Worm (Caenorhabditis elegans) whole organism, L3 larva: ENCODE measurements around the gene gipc-2.

Experiments
- R02D3.7 ChIP-seq: fragments of 150-350 bp; optimal IDR thresholded peaks from 2 replicates; lab custom pipeline; 2014; ENCODE audit warnings: missing biosample characterization, missing genetic modification characterization
- aly-2 ChIP-seq: fragments of 150-350 bp; optimal IDR thresholded peaks from 2 replicates; lab custom pipeline; 2014; ENCODE audit warnings: missing biosample characterization, missing genetic modification characterization
- ama-1 ChIP-seq: fragments of 150-350 bp; optimal IDR thresholded peaks from 2 replicates; lab custom pipeline; 2018
- ceh-16 ChIP-seq: sonication (generic microtip); optimal IDR thresholded peaks from 2 replicates; lab custom pipeline; 2017; ENCODE audit warnings: missing biosample characterization, missing genetic modification characterization
- ceh-28 ChIP-seq: fragments of 150-350 bp; optimal IDR thresholded peaks from 2 replicates; lab custom pipeline; 2014; ENCODE audit warnings: missing biosample characterization, missing genetic modification reagents, missing genetic modification characterization
- ceh-82 ChIP-seq: fragments of 150-350 bp; optimal IDR thresholded peaks from 2 replicates; lab custom pipeline; 2014; ENCODE audit warnings: missing biosample characterization, missing genetic modification characterization
- ceh-9 ChIP-seq: sonication (generic microtip); optimal IDR thresholded peaks from 2 replicates; lab custom pipeline; 2018; ENCODE audit warnings: missing biosample characterization, missing genetic modification characterization
- egl-27 ChIP-seq: sonication (generic microtip); optimal IDR thresholded peaks from 4 replicates; lab custom pipeline; 2017; ENCODE audit warnings: missing biosample characterization, missing genetic modification reagents, missing genetic modification characterization
- elt-1 ChIP-seq: fragments of 150-350 bp; optimal IDR thresholded peaks from 2 replicates; lab custom pipeline; 2014; ENCODE audit warnings: missing biosample characterization, missing genetic modification characterization
- elt-2 ChIP-seq: sonication (generic microtip); optimal IDR thresholded peaks from 2 replicates; lab custom pipeline; 2016; ENCODE audit warnings: missing genetic modification reagents, mild to moderate bottlenecking, missing genetic modification characterization, missing compliant biosample characterization
- elt-3 ChIP-seq, 3 experiments: fragments of 150-350 bp in 1 of 3; sonication (generic microtip) in 2 of 3; optimal IDR thresholded peaks; 2 replicates in 2 of 3; 4 replicates in 1 of 3; lab custom pipeline; 2014 to 2017; ENCODE audit warnings: missing biosample characterization in 3 of 3, missing genetic modification characterization in 3 of 3
- fkh-10 ChIP-seq: sonication (generic microtip); optimal IDR thresholded peaks from 2 replicates; lab custom pipeline; 2017; ENCODE audit warnings: missing biosample characterization, missing genetic modification reagents, missing genetic modification characterization
- fkh-2 ChIP-seq: fragments of 150-350 bp; optimal IDR thresholded peaks from 2 replicates; lab custom pipeline; 2014; ENCODE audit warnings: missing biosample characterization, missing genetic modification reagents, missing genetic modification characterization
- fos-1 ChIP-seq: fragments of 150-350 bp; optimal IDR thresholded peaks from 2 replicates; lab custom pipeline; 2014; ENCODE audit warnings: missing biosample characterization, missing genetic modification characterization
- hmg-11 ChIP-seq: sonication (generic microtip); optimal IDR thresholded peaks from 2 replicates; lab custom pipeline; 2016; ENCODE audit warnings: missing genetic modification characterization, missing compliant biosample characterization
- jun-1 ChIP-seq: fragments of 150-350 bp; optimal IDR thresholded peaks from 2 replicates; lab custom pipeline; 2014; ENCODE audit warnings: missing biosample characterization, missing genetic modification reagents, missing genetic modification characterization
- lin-15B ChIP-seq: fragments of 150-350 bp; optimal IDR thresholded peaks from 2 replicates; lab custom pipeline; 2014; ENCODE audit warnings: missing biosample characterization, missing genetic modification characterization
- lin-39 ChIP-seq: fragments of 150-350 bp; optimal IDR thresholded peaks from 2 replicates; lab custom pipeline; 2018; ENCODE audit warnings: missing biosample characterization, missing genetic modification reagents, missing genetic modification characterization
- lsy-12 ChIP-seq: sonication (generic microtip); optimal IDR thresholded peaks from 2 replicates; lab custom pipeline; 2016; ENCODE audit warnings: mild to moderate bottlenecking, missing genetic modification characterization, missing compliant biosample characterization
- mdl-1 ChIP-seq: fragments of 150-350 bp; optimal IDR thresholded peaks from 2 replicates; lab custom pipeline; 2014; ENCODE audit warnings: missing biosample characterization, missing genetic modification characterization
- nfya-1 ChIP-seq: sonication (generic microtip); optimal IDR thresholded peaks from 2 replicates; lab custom pipeline; 2017; ENCODE audit warnings: missing genetic modification characterization, mild to moderate bottlenecking, missing compliant biosample characterization, antibody characterized with exemption, moderate library complexity; ENCODE audit not compliant: insufficient read depth
- nhr-11 ChIP-seq: fragments of 150-350 bp; optimal IDR thresholded peaks from 2 replicates; lab custom pipeline; 2014; ENCODE audit warnings: missing biosample characterization, missing genetic modification characterization
- nhr-23 ChIP-seq: fragments of 150-350 bp; optimal IDR thresholded peaks from 2 replicates; lab custom pipeline; 2014; ENCODE audit warnings: missing biosample characterization, missing genetic modification reagents, missing genetic modification characterization
- nhr-237 ChIP-seq: fragments of 150-350 bp; optimal IDR thresholded peaks from 2 replicates; lab custom pipeline; 2014; ENCODE audit warnings: missing biosample characterization, missing genetic modification characterization
- nhr-25 ChIP-seq: sonication (generic microtip); optimal IDR thresholded peaks from 2 replicates; lab custom pipeline; 2017; ENCODE audit warnings: missing biosample characterization, missing genetic modification characterization
- nhr-28 ChIP-seq: fragments of 150-350 bp; optimal IDR thresholded peaks from 2 replicates; lab custom pipeline; 2014; ENCODE audit warnings: missing biosample characterization, missing genetic modification characterization
- nhr-43 ChIP-seq: sonication (generic microtip); optimal IDR thresholded peaks from 2 replicates; lab custom pipeline; 2016; ENCODE audit warnings: mild to moderate bottlenecking, missing genetic modification characterization, missing compliant biosample characterization; ENCODE audit not compliant: poor library complexity, severe bottlenecking
- nhr-67 ChIP-seq: fragments of 150-350 bp; optimal IDR thresholded peaks from 2 replicates; lab custom pipeline; 2014; ENCODE audit warnings: missing biosample characterization, missing genetic modification characterization
- pha-4 ChIP-seq: fragments of 150-350 bp; optimal IDR thresholded peaks from 2 replicates; lab custom pipeline; 2014; ENCODE audit warnings: missing biosample characterization, missing genetic modification reagents, missing genetic modification characterization
- pqm-1 ChIP-seq: fragments of 150-350 bp; optimal IDR thresholded peaks from 2 replicates; lab custom pipeline; 2017; ENCODE audit warnings: missing biosample characterization, missing genetic modification characterization, inconsistent platforms
- skn-1 ChIP-seq: fragments of 150-350 bp; optimal IDR thresholded peaks from 2 replicates; lab custom pipeline; 2014; ENCODE audit warnings: missing biosample characterization, missing genetic modification characterization
- snpc-4 ChIP-seq: fragments of 150-350 bp; optimal IDR thresholded peaks from 2 replicates; lab custom pipeline; 2014; ENCODE audit warnings: missing biosample characterization, missing genetic modification characterization
- tbx-2 ChIP-seq: sonication (generic microtip); optimal IDR thresholded peaks from 2 replicates; lab custom pipeline; 2016; ENCODE audit warnings: mild to moderate bottlenecking, missing genetic modification characterization, missing compliant biosample characterization
- unc-39 ChIP-seq: sonication (generic microtip); optimal IDR thresholded peaks from 4 replicates; lab custom pipeline; 2017; ENCODE audit warnings: missing biosample characterization, missing genetic modification characterization
- unc-62 ChIP-seq: fragments of 150-350 bp; sonication (generic microtip); optimal IDR thresholded peaks from 4 replicates; lab custom pipeline; 2014; ENCODE audit warnings: missing biosample characterization, missing genetic modification reagents, missing genetic modification characterization
- zag-1 ChIP-seq: fragments of 150-350 bp; optimal IDR thresholded peaks from 2 replicates; lab custom pipeline; 2014; ENCODE audit warnings: missing biosample characterization, missing genetic modification characterization
- ztf-11 ChIP-seq: fragments of 150-350 bp; optimal IDR thresholded peaks from 2 replicates; lab custom pipeline; 2014; ENCODE audit warnings: missing biosample characterization, missing genetic modification characterization
- ztf-4 ChIP-seq: fragments of 150-350 bp; optimal IDR thresholded peaks from 2 replicates; lab custom pipeline; 2014; ENCODE audit warnings: missing biosample characterization, missing genetic modification characterization

gipc-2 gene

ce11 chrIV:9994895-9995394 is 32.5 kb downstream of the gipc-2 start, which contains the start of gene uba-1:
Gene uba-1, minus strand, starts transcription at chrIV:9994945.
- TF ChIP-seq nhr-23 (tag; lab: Kevin White, UChicago) (peak; percentile 62), lin-39 (tag; lab: Kevin White, UChicago) (peak; percentile 4), nhr-25 (tag; lab: Kevin White, UChicago) (peak; percentile 37), lsy-12 (tag; lab: Kevin White, UChicago) (peak; percentile 46), nhr-43 (tag; lab: Kevin White, UChicago) (peak; percentile 68), zag-1 (tag; lab: Kevin White, UChicago) (no peak), pha-4 (peak; percentile 26), aly-2 (no peak), nhr-67 (tag; lab: Kevin White, UChicago) (no peak), elt-1 (tag; lab: Kevin White, UChicago) (no peak), ama-1 (lab: Kevin White, UChicago) (peak; percentile 81), nfya-1 (peak; percentile 7), ztf-4 (tag; lab: Kevin White, UChicago) (peak; percentile 49), nhr-11 (no peak), pqm-1 (tag; lab: Kevin White, UChicago) (no peak), tbx-2 (peak; percentile 6), R02D3.7 (tag; lab: Kevin White, UChicago) (no peak), fkh-2 (tag; lab: Kevin White, UChicago) (no peak), elt-2 (peak; percentile 46), egl-27 (tag; lab: Kevin White, UChicago) (no peak), jun-1 (tag; lab: Kevin White, UChicago) (no peak), ceh-28 (tag; lab: Kevin White, UChicago) (peak; percentile 37), ceh-82 (tag; lab: Kevin White, UChicago) (no peak), unc-39 (no peak), lin-15B (tag; lab: Kevin White, UChicago) (peak; percentile 29), snpc-4 (tag; lab: Kevin White, UChicago) (no peak)

DNA sequence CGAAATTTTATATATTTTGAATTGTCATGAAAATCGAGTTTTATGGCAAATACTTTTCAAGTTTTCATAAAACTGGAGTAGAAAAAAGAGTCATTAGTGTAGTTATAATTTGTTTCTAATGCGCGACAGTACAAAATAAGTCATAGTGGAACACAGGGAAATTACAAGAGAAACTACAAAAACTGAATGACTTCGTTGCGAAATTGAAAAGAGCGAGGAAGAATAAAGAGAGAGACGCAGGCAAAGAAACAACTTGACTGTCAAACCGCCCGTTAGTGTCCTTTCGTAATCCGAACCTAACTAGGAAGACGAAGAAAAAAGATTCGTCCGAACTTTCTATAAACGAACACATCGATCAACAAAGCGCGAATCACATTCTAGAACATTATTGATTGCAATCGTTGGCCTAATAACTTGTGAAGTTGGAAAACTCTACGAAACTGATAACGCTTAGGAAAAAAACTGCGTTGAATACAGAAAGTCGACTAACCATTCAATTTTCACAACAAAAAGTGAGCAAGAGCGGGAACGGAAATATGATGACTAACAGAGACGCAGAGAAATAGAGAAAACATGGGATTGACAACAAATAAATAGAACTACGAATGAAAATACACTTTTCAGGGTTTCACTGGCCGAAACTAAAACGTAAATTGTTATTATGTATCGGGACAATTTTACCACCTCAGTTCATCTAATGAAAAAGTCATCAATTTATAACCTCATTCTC is 33.9 kb downstream of the gipc-2 start:
- TF ChIP-seq skn-1 (tag; lab: Kevin White, UChicago) (peak; percentile 79), hmg-11 (tag; lab: Kevin White, UChicago) (peak; percentile 20), elt-2 (peak; percentile 31), pha-4 (peak; percentile 67), nhr-28 (tag; lab: Kevin White, UChicago) (no peak), fkh-10 (GFP tag; lab: Kevin White, UChicago) (no peak), ama-1 (lab: Kevin White, UChicago) (peak; percentile 61)

DNA sequence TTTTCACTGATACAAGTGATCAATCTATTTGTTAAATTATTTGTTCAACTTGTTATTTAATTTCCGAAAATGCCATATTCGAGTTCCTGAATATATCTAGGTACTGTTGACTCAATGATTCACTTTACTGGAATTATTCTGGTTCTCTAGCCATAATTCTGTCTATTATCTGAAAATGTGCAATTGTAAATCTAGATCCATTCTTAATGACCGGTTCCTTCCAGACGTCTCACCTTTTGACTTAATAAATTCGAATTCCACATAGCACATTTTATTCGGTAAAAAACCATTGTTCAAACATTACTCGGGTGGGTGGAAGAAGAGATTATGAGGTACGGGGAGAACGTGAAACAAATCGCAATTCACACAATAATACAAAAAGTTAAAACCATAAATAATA is 38.0 kb downstream of the gipc-2 start:
- TF ChIP-seq lin-39 (tag; lab: Kevin White, UChicago) (no peak), ceh-9 (tag; lab: Kevin White, UChicago) (no peak), pqm-1 (tag; lab: Kevin White, UChicago) (no peak), ama-1 (lab: Kevin White, UChicago) (no peak), unc-39 (no peak), elt-2 (peak; percentile 2), pha-4 (no peak), lsy-12 (tag; lab: Kevin White, UChicago) (peak; percentile 12), fkh-10 (GFP tag; lab: Kevin White, UChicago) (no peak), unc-62 (no peak), R02D3.7 (tag; lab: Kevin White, UChicago) (no peak), zag-1 (tag; lab: Kevin White, UChicago) (no peak), fos-1 (tag; lab: Kevin White, UChicago) (no peak)

- TF ChIP-seq ceh-16 (no peak), lin-39 (tag; lab: Kevin White, UChicago) (no peak), nhr-23 (tag; lab: Kevin White, UChicago) (no peak), elt-3 (tag; optimal IDR thresholded peaks at IDR 0.05; lab: Kevin White, UChicago) (no peak), ceh-28 (tag; lab: Kevin White, UChicago) (no peak), pqm-1 (tag; lab: Kevin White, UChicago) (no peak), aly-2 (no peak), nfya-1 (no peak), mdl-1 (tag; lab: Kevin White, UChicago) (no peak), nhr-237 (tag; lab: Kevin White, UChicago) (no peak), elt-1 (tag; lab: Kevin White, UChicago) (no peak), skn-1 (tag; lab: Kevin White, UChicago) (no peak), ama-1 (lab: Kevin White, UChicago) (no peak), ztf-11 (no peak), zag-1 (tag; lab: Kevin White, UChicago) (no peak), ceh-9 (tag; lab: Kevin White, UChicago) (no peak), fos-1 (tag; lab: Kevin White, UChicago) (no peak), nhr-11 (no peak)
Observed at ce11 chrIV:9982895-9983294, 44.6 kb downstream of the gipc-2 start, which contains the start of gene mam-2. Gene mam-2, plus strand, starts transcription at chrIV:9983195.
